Fruit fly (Drosophila melanogaster) whole organism, embryonic: Measurements from ENCODE around the gene CG41099.

Source experiments
- CG1024 ChIP-seq: fragments of 200-800 bp; sonication (Bioruptor generic); IDR thresholded peaks from 2 replicates; pipeline ENCODE4 v1.3.6; 2022; ENCODE audit warnings: missing biosample characterization, missing genetic modification characterization
- CG10959 ChIP-seq: fragments of 200-800 bp; sonication (Bioruptor generic); IDR thresholded peaks from 2 replicates; pipeline ENCODE4 v1.3.6; 2022; ENCODE audit warnings: missing biosample characterization, missing genetic modification characterization
- CG11093 ChIP-seq: fragments of 200-800 bp; sonication (Bioruptor generic); IDR thresholded peaks from 3 replicates; pipeline ENCODE4 v1.3.6; 2022; ENCODE audit warnings: missing biosample characterization, missing genetic modification characterization
- CG11247 ChIP-seq: fragments of 200-800 bp; sonication (Bioruptor generic); IDR thresholded peaks from 2 replicates; pipeline ENCODE4 v1.3.6; 2022; ENCODE audit warnings: missing biosample characterization, missing genetic modification characterization
- CG11456 ChIP-seq: fragments of 200-800 bp; sonication (Bioruptor generic); IDR thresholded peaks from 3 replicates; pipeline ENCODE4 v1.3.6; 2022; ENCODE audit warnings: missing biosample characterization, missing genetic modification characterization
- CG11560 ChIP-seq: fragments of 200-800 bp; sonication (Bioruptor generic); IDR thresholded peaks from 3 replicates; pipeline ENCODE4 v1.3.6; 2022; ENCODE audit warnings: missing biosample characterization, missing genetic modification characterization
- CG1603 ChIP-seq: fragments of 200-800 bp; sonication (Bioruptor generic); optimal IDR thresholded peaks from 2 replicates; lab custom pipeline; 2019; ENCODE audit warnings: missing biosample characterization, mild to moderate bottlenecking, missing genetic modification characterization, moderate library complexity
- CG16813 ChIP-seq: fragments of 200-800 bp; sonication (Bioruptor generic); IDR thresholded peaks from 3 replicates; pipeline ENCODE4 v1.3.6; 2022; ENCODE audit warnings: missing biosample characterization, missing genetic modification characterization; ENCODE audit not compliant: partially characterized antibody
- CG17612 ChIP-seq: fragments of 200-800 bp; sonication (Bioruptor generic); IDR thresholded peaks from 2 replicates; pipeline ENCODE4 v1.3.6; 2022; ENCODE audit warnings: missing biosample characterization, missing genetic modification characterization
- CG17802 ChIP-seq: fragments of 200-800 bp; sonication (Bioruptor generic); optimal IDR thresholded peaks from 2 replicates; lab custom pipeline; 2018; ENCODE audit warnings: missing biosample characterization, mild to moderate bottlenecking, missing genetic modification characterization, moderate library complexity
- CG2889 ChIP-seq: fragments of 200-800 bp; sonication (Bioruptor generic); IDR thresholded peaks from 3 replicates; pipeline ENCODE4 v1.3.6; 2022; ENCODE audit warnings: missing biosample characterization, missing genetic modification characterization
- CG30020 ChIP-seq: fragments of 200-800 bp; optimal IDR thresholded peaks from 2 replicates; lab custom pipeline; 2019; ENCODE audit warnings: missing biosample characterization, mild to moderate bottlenecking, missing genetic modification characterization, moderate library complexity
- CG31224 ChIP-seq: fragments of 200-800 bp; sonication (Bioruptor generic); IDR thresholded peaks from 2 replicates; pipeline ENCODE4 v1.3.6; 2022; ENCODE audit warnings: missing biosample characterization, missing genetic modification characterization
- CG32772 ChIP-seq: fragments of 200-800 bp; sonication (Bioruptor generic); IDR thresholded peaks from 2 replicates; pipeline ENCODE4 v1.3.6; 2022; ENCODE audit warnings: missing biosample characterization, missing genetic modification characterization
- CG3847 ChIP-seq: fragments of 200-800 bp; sonication (Bioruptor generic); IDR thresholded peaks from 2 replicates; pipeline ENCODE4 v1.3.6; 2022; ENCODE audit warnings: missing biosample characterization, missing genetic modification characterization
- CG4404 ChIP-seq: fragments of 200-800 bp; sonication (Bioruptor generic); IDR thresholded peaks from 2 replicates; pipeline ENCODE4 v1.3.6; 2022; ENCODE audit warnings: missing biosample characterization, missing genetic modification characterization
- CG4730 ChIP-seq: fragments of 200-800 bp; sonication (Bioruptor generic); IDR thresholded peaks from 2 replicates; pipeline ENCODE4 v1.3.6; 2022; ENCODE audit warnings: missing biosample characterization, missing genetic modification characterization
- CG7357 ChIP-seq: fragments of 200-800 bp; sonication (Bioruptor generic); IDR thresholded peaks from 3 replicates; pipeline ENCODE4 v1.3.6; 2022; ENCODE audit warnings: missing biosample characterization, missing genetic modification characterization
- CG8290 ChIP-seq, 3 experiments: fragments of 200-800 bp; sonication (Bioruptor generic); optimal IDR thresholded peaks; 2 replicates each; lab custom pipeline; 2016 to 2019; ENCODE audit warnings: missing biosample characterization in 3 of 3, missing genetic modification characterization in 3 of 3, mild to moderate bottlenecking in 2 of 3, moderate library complexity in 1 of 3
- CG8944 ChIP-seq: fragments of 200-800 bp; sonication (Bioruptor generic); optimal IDR thresholded peaks from 3 replicates; lab custom pipeline; 2016; ENCODE audit warnings: missing biosample characterization, missing genetic modification characterization
- CG9215 ChIP-seq: fragments of 200-800 bp; sonication (Bioruptor generic); IDR thresholded peaks from 2 replicates; pipeline ENCODE4 v1.3.6; 2022; ENCODE audit warnings: missing biosample characterization, missing genetic modification characterization
- D19A ChIP-seq: fragments of 200-800 bp; optimal IDR thresholded peaks from 3 replicates; lab custom pipeline; 2019; ENCODE audit warnings: missing biosample characterization, mild to moderate bottlenecking, missing genetic modification characterization, moderate library complexity
- Doc2 ChIP-seq: fragments of 200-800 bp; sonication (Bioruptor generic); IDR thresholded peaks from 2 replicates; pipeline ENCODE4 v1.3.6; 2022; ENCODE audit warnings: missing biosample characterization, missing genetic modification characterization
- H15 ChIP-seq: fragments of 200-800 bp; sonication (Bioruptor generic); IDR thresholded peaks from 3 replicates; pipeline ENCODE4 v1.3.6; 2022; ENCODE audit warnings: missing biosample characterization, missing genetic modification characterization
- Lim3 ChIP-seq: fragments of 200-800 bp; sonication (Bioruptor generic); IDR thresholded peaks from 2 replicates; pipeline ENCODE4 v1.3.6; 2022; ENCODE audit warnings: missing biosample characterization, missing genetic modification characterization
- Mrtf ChIP-seq: fragments of 200-800 bp; sonication (Bioruptor generic); IDR thresholded peaks from 3 replicates; pipeline ENCODE4 v1.3.6; 2022; ENCODE audit warnings: missing biosample characterization, missing genetic modification characterization
- Oaz ChIP-seq: fragments of 200-800 bp; sonication (Bioruptor generic); IDR thresholded peaks from 2 replicates; pipeline ENCODE4 v1.3.6; 2022; ENCODE audit warnings: missing biosample characterization, missing genetic modification characterization
- Optix ChIP-seq: fragments of 200-800 bp; sonication (Bioruptor generic); IDR thresholded peaks from 3 replicates; pipeline ENCODE4 v1.3.6; 2022; ENCODE audit warnings: missing biosample characterization, missing genetic modification characterization
- Ptx1 ChIP-seq: fragments of 200-800 bp; sonication (Bioruptor generic); IDR thresholded peaks from 2 replicates; pipeline ENCODE4 v1.3.6; 2022; ENCODE audit warnings: missing biosample characterization, missing genetic modification characterization
- amos ChIP-seq: fragments of 200-800 bp; sonication (Bioruptor generic); IDR thresholded peaks from 2 replicates; pipeline ENCODE4 v1.3.6; 2022; ENCODE audit warnings: missing biosample characterization, missing genetic modification characterization; ENCODE audit not compliant: partially characterized antibody
- ap ChIP-seq: fragments of 200-800 bp; sonication (Bioruptor generic); IDR thresholded peaks from 2 replicates; pipeline ENCODE4 v1.3.6; 2022; ENCODE audit warnings: missing biosample characterization, missing genetic modification characterization
- cg ChIP-seq: fragments of 200-800 bp; sonication (Bioruptor generic); optimal IDR thresholded peaks from 3 replicates; lab custom pipeline; 2019; ENCODE audit warnings: missing biosample characterization, mild to moderate bottlenecking, missing genetic modification characterization, moderate library complexity
- dan ChIP-seq: fragments of 200-800 bp; sonication (Bioruptor generic); IDR thresholded peaks from 2 replicates; pipeline ENCODE4 v1.3.6; 2022; ENCODE audit warnings: missing biosample characterization, missing genetic modification characterization
- danr ChIP-seq: fragments of 200-800 bp; sonication (Bioruptor generic); IDR thresholded peaks from 2 replicates; pipeline ENCODE4 v1.3.6; 2022; ENCODE audit warnings: missing biosample characterization, missing genetic modification characterization
- esg ChIP-seq: fragments of 200-800 bp; sonication (Bioruptor generic); conservative IDR thresholded peaks from 2 replicates; pipeline ENCODE4 v1.3.6; 2022; ENCODE audit warnings: missing biosample characterization, missing genetic modification characterization
- grn ChIP-seq: fragments of 200-800 bp; sonication (Bioruptor generic); optimal IDR thresholded peaks from 3 replicates; lab custom pipeline; 2017; ENCODE audit warnings: missing biosample characterization, missing genetic modification characterization
- hb ChIP-seq: fragments of 200-800 bp; sonication (Bioruptor generic); IDR thresholded peaks from 3 replicates; pipeline ENCODE4 v1.3.6; 2022; ENCODE audit warnings: missing biosample characterization, missing genetic modification characterization; ENCODE audit not compliant: partially characterized antibody
- kay ChIP-seq: fragments of 200-800 bp; sonication (Bioruptor generic); optimal IDR thresholded peaks from 2 replicates; lab custom pipeline; 2016; ENCODE audit warnings: missing biosample characterization, missing genetic modification characterization
- ken ChIP-seq: fragments of 200-800 bp; sonication (Bioruptor generic); IDR thresholded peaks from 3 replicates; pipeline ENCODE4 v1.3.6; 2022; ENCODE audit warnings: missing biosample characterization, missing genetic modification characterization
- klu ChIP-seq: fragments of 200-800 bp; sonication (Bioruptor generic); IDR thresholded peaks from 2 replicates; pipeline ENCODE4 v1.3.6; 2022; ENCODE audit warnings: missing biosample characterization, missing genetic modification characterization
- row ChIP-seq: fragments of 200-800 bp; sonication (Bioruptor generic); IDR thresholded peaks from 3 replicates; pipeline ENCODE4 v1.3.6; 2022; ENCODE audit warnings: missing biosample characterization, missing genetic modification characterization
- scrt ChIP-seq: fragments of 200-800 bp; sonication (Bioruptor generic); optimal IDR thresholded peaks from 2 replicates; lab custom pipeline; 2018; ENCODE audit warnings: missing biosample characterization, mild to moderate bottlenecking, missing genetic modification characterization, moderate library complexity
- sens ChIP-seq: fragments of 200-800 bp; sonication (Bioruptor generic); peaks from one replicate; lab custom pipeline; 2016; ENCODE audit warnings: missing biosample characterization, missing genetic modification characterization
- slbo ChIP-seq: fragments of 200-800 bp; sonication (Bioruptor generic); IDR thresholded peaks from 2 replicates; pipeline ENCODE4 v1.3.6; 2022; ENCODE audit warnings: missing biosample characterization, missing genetic modification characterization
- ssp ChIP-seq: fragments of 200-800 bp; sonication (Bioruptor generic); IDR thresholded peaks from 2 replicates; pipeline ENCODE4 v1.3.6; 2022; ENCODE audit warnings: missing biosample characterization, missing genetic modification characterization
- zen2 ChIP-seq: fragments of 200-800 bp; sonication (Bioruptor generic); IDR thresholded peaks from 3 replicates; pipeline ENCODE4 v1.3.6; 2022; ENCODE audit warnings: missing biosample characterization, missing genetic modification characterization; ENCODE audit not compliant: partially characterized antibody
- zf30C ChIP-seq: fragments of 200-800 bp; sonication (Bioruptor generic); optimal IDR thresholded peaks from 3 replicates; lab custom pipeline; 2018; ENCODE audit warnings: missing biosample characterization, mild to moderate bottlenecking, missing genetic modification characterization

CG41099 gene

dm6 chr3R:3845765-3846164 is 764 bp upstream of the CG41099 start:
- TF ChIP-seq CG10959, result no peak
- TF ChIP-seq ssp, result peak; percentile 90
- TF ChIP-seq CG1603 (tag; lab: Kevin White, UChicago), result peak; percentile 75
- no peak for TF ChIP-seq CG8290 (GFP tag; optimal IDR thresholded peaks at IDR 0.05; lab: Kevin White, UChicago)
- no peak for TF ChIP-seq CG8290 (tag; optimal IDR thresholded peaks at IDR 0.05; lab: Kevin White, UChicago)
- 0 out of 2 replicates have a peak, but pooled peaks have one; percentile 9 for TF ChIP-seq CG32772 (GFP tag; lab: Robert Waterston, UW)
- peak; percentile 95 for TF ChIP-seq CG17802
- peak; percentile 14 for TF ChIP-seq D19A (tag; lab: Kevin White, UChicago)
- TF ChIP-seq zf30C (GFP tag; lab: Kevin White, UChicago), result peak; percentile 37
- TF ChIP-seq scrt (GFP tag; lab: Kevin White, UChicago), result no peak
- TF ChIP-seq sens (GFP tag; lab: Kevin White, UChicago), result peak; percentile 10
- TF ChIP-seq CG30020, result peak; percentile 69
- no peak for TF ChIP-seq cg (GFP tag; lab: Kevin White, UChicago)
- TF ChIP-seq row (GFP tag; lab: Robert Waterston, UW), result peak; percentile 53; the same call in 2 of the 3 replicates
- TF ChIP-seq CG7357 (GFP tag; lab: Robert Waterston, UW), result peak; percentile 51; the same call in 2 of the 3 replicates
- peak; percentile 86 for TF ChIP-seq CG1024 (GFP tag; lab: Robert Waterston, UW)

DNA sequence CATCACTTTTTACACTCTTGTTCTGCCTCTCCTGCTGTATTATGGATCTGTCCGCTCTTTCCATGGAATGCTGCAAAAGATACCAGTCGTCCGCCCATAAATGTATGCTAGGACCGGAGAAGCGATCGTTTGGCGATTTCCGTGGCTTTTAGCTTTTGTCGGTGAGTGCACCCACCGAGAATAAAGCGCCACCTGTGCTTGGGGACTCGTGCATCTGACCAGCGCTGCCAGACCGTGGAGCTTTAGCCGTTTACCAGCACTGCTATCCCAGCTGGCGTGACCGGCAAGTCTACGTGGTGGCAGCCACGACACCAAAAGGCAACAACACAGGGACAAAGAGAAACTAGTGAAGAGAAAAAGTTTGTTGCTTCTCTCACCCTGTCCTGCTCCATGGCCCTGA is 42.2 kb downstream of the CG41099 start:
- TF ChIP-seq CG8944 (GFP tag; lab: Kevin White, UChicago) (no peak), kay (GFP tag; lab: Kevin White, UChicago) (no peak), Doc2 (no peak), grn (no peak), slbo (GFP tag; lab: Robert Waterston, UW) (no peak)

dm6 chr3R:3906112-3906511 is 59.6 kb downstream of the CG41099 start:
- TF ChIP-seq Optix (GFP tag; lab: Robert Waterston, UW) (peak; percentile 43; the same call in 2 of the 3 replicates), CG11093 (GFP tag; lab: Robert Waterston, UW) (0 out of 3 replicates have a peak, but pooled peaks have one; percentile 30), Ptx1 (GFP tag; lab: Robert Waterston, UW) (peak; percentile 17; the same call in 1 of the 2 replicates), Mrtf (peak; percentile 4; the same call in 1 of the 3 replicates), hb (peak; percentile 57; the same call in 1 of the 3 replicates), CG31224 (GFP tag; lab: Robert Waterston, UW) (0 out of 2 replicates have a peak, but pooled peaks have one; percentile 25), ken (peak; percentile 3; the same call in 1 of the 3 replicates), danr (peak; percentile 53; the same call in 1 of the 2 replicates), dan (GFP tag; lab: Robert Waterston, UW) (peak; percentile 52; the same call in 1 of the 2 replicates), ssp (peak; percentile 15; the same call in 1 of the 2 replicates), CG17612 (0 out of 2 replicates have a peak, but pooled peaks have one; percentile 13), klu (GFP tag; lab: Robert Waterston, UW) (peak; percentile 15; the same call in 1 of the 2 replicates), CG11456 (peak; percentile 43; the same call in 1 of the 3 replicates), Oaz (GFP tag; lab: Robert Waterston, UW) (peak; percentile 4; the same call in 1 of the 2 replicates), amos (0 out of 2 replicates have a peak, but pooled peaks have one; percentile 15), CG4730 (GFP tag; lab: Robert Waterston, UW) (peak; percentile 23; the same call in 1 of the 2 replicates), Doc2 (peak; percentile 4; the same call in 1 of the 2 replicates), CG16813 (GFP tag; lab: Robert Waterston, UW) (peak; percentile 49; the same call in 2 of the 3 replicates), CG11560 (tag; lab: Robert Waterston, UW) (peak; percentile 12; the same call in 1 of the 3 replicates), CG11247 (GFP tag; lab: Robert Waterston, UW) (peak; percentile 15; the same call in 1 of the 2 replicates), esg (GFP tag; lab: Robert Waterston, UW) (peak; percentile 6; the same call in 1 of the 2 replicates), ap (peak; percentile 5), CG10959 (peak; percentile 52; the same call in 1 of the 2 replicates), CG4404 (peak; percentile 48), CG3847 (GFP tag; lab: Robert Waterston, UW) (peak; percentile 30; the same call in 1 of the 2 replicates), CG2889 (GFP tag; lab: Robert Waterston, UW) (peak; percentile 63; the same call in 2 of the 3 replicates), H15 (GFP tag; lab: Robert Waterston, UW) (0 out of 3 replicates have a peak, but pooled peaks have one; percentile 17), zen2 (0 out of 3 replicates have a peak, but pooled peaks have one; percentile 13), CG9215 (GFP tag; lab: Robert Waterston, UW) (peak; percentile 20; the same call in 1 of the 2 replicates), Lim3 (peak; percentile 26; the same call in 1 of the 2 replicates)
